Worm (Caenorhabditis elegans): ENCODE data around the gene Y55F3AM.5.

- TF ChIP-seq tra-4 (tag; optimal IDR thresholded peaks at IDR 0.05) (no peak), B0310.2 (tag; optimal IDR thresholded peaks at IDR 0.05) (no peak), flt-1 (GFP tag; IDR thresholded peaks at IDR 0.05) (no peak), hmbx-1 (tag; optimal IDR thresholded peaks at IDR 0.05) (no peak), ama-1 (optimal IDR thresholded peaks at IDR 0.05) (no peak), sea-1 (GFP tag; conservative IDR thresholded peaks at IDR 0.05) (no peak), ceh-13 (GFP tag; optimal IDR thresholded peaks at IDR 0.05) (no peak), ets-7 (tag; optimal IDR thresholded peaks at IDR 0.05) (no peak), F13C5.2 (tag; optimal IDR thresholded peaks at IDR 0.05) (no peak), tbx-11 (GFP tag; IDR thresholded peaks at IDR 0.05) (no peak)
Observed at ce11 chrIV:1045683-1046082, 46.7 kb downstream of the Y55F3AM.5 start, which contains the start of gene srx-12.
